Fruit fly (Drosophila melanogaster) whole organism, embryonic: ENCODE results near the gene CG14657.

Source experiments
- BEAF-32 ChIP-seq: fragments of 200-800 bp; sonication (Bioruptor generic); optimal IDR thresholded peaks from 3 replicates; lab custom pipeline; 2017; ENCODE audit warnings: missing biosample characterization, missing genetic modification characterization, mild to moderate bottlenecking, moderate library complexity, missing genetic modification reagents
- CG10321 ChIP-seq: fragments of 200-800 bp; sonication (Bioruptor generic); IDR thresholded peaks from 2 replicates; pipeline ENCODE4 v1.3.6; 2022; ENCODE audit warnings: missing biosample characterization, missing genetic modification characterization
- CG10543 ChIP-seq: fragments of 200-800 bp; sonication (Bioruptor generic); optimal IDR thresholded peaks from 3 replicates; lab custom pipeline; 2017; ENCODE audit warnings: missing biosample characterization, mild to moderate bottlenecking, missing genetic modification characterization, moderate library complexity
- CG11723 ChIP-seq: fragments of 200-800 bp; sonication (Bioruptor generic); optimal IDR thresholded peaks from 2 replicates; lab custom pipeline; 2017; ENCODE audit warnings: missing biosample characterization, mild to moderate bottlenecking, missing genetic modification characterization
- CG12744 ChIP-seq: fragments of 200-800 bp; sonication (Bioruptor generic); optimal IDR thresholded peaks from 2 replicates; lab custom pipeline; 2016; ENCODE audit warnings: missing biosample characterization, missing genetic modification characterization
- CG12769 ChIP-seq: fragments of 200-800 bp; sonication (Bioruptor generic); optimal IDR thresholded peaks from 2 replicates; lab custom pipeline; 2019; ENCODE audit warnings: missing biosample characterization, mild to moderate bottlenecking, missing genetic modification characterization, moderate library complexity
- CG15269 ChIP-seq: fragments of 200-800 bp; sonication (Bioruptor generic); optimal IDR thresholded peaks from 2 replicates; lab custom pipeline; 2018; ENCODE audit warnings: missing biosample characterization, mild to moderate bottlenecking, missing genetic modification characterization, moderate library complexity
- CG17359 ChIP-seq: fragments of 200-800 bp; sonication (Bioruptor generic); optimal IDR thresholded peaks from 3 replicates; lab custom pipeline; 2018; ENCODE audit warnings: missing biosample characterization, mild to moderate bottlenecking, missing genetic modification characterization, moderate library complexity
- CG17385 ChIP-seq: fragments of 200-800 bp; sonication (Bioruptor generic); optimal IDR thresholded peaks from 3 replicates; lab custom pipeline; 2018; ENCODE audit warnings: missing biosample characterization, mild to moderate bottlenecking, missing genetic modification characterization
- CG1792 ChIP-seq: fragments of 200-800 bp; sonication (Bioruptor generic); optimal IDR thresholded peaks from 2 replicates; lab custom pipeline; 2016; ENCODE audit warnings: missing biosample characterization, missing genetic modification characterization
- CG18619 ChIP-seq: fragments of 200-800 bp; sonication (Bioruptor generic); optimal IDR thresholded peaks from 3 replicates; lab custom pipeline; 2017; ENCODE audit warnings: missing biosample characterization, mild to moderate bottlenecking, missing genetic modification characterization
- CG2678 ChIP-seq: fragments of 200-800 bp; sonication (Bioruptor generic); optimal IDR thresholded peaks from 3 replicates; lab custom pipeline; 2019; ENCODE audit warnings: missing biosample characterization, mild to moderate bottlenecking, missing genetic modification characterization, moderate library complexity
- CG32767 ChIP-seq: fragments of 200-800 bp; sonication (Bioruptor generic); IDR thresholded peaks from 2 replicates; pipeline ENCODE4 v1.3.6; 2022; ENCODE audit warnings: missing biosample characterization, missing genetic modification characterization
- CG34224 ChIP-seq: fragments of 200-800 bp; sonication (Bioruptor generic); IDR thresholded peaks from 3 replicates; pipeline ENCODE4 v1.3.6; 2022; ENCODE audit warnings: missing biosample characterization, missing genetic modification characterization; ENCODE audit not compliant: partially characterized antibody
- CG42726 ChIP-seq: fragments of 200-800 bp; sonication (Bioruptor generic); IDR thresholded peaks from 2 replicates; pipeline ENCODE4 v1.3.6; 2022; ENCODE audit warnings: missing biosample characterization, missing genetic modification characterization; ENCODE audit not compliant: partially characterized antibody
- CG4282 ChIP-seq: fragments of 200-800 bp; sonication (Bioruptor generic); optimal IDR thresholded peaks from 2 replicates; lab custom pipeline; 2016; ENCODE audit warnings: missing biosample characterization, missing genetic modification characterization
- CG4820 ChIP-seq: fragments of 200-800 bp; sonication (Bioruptor generic); optimal IDR thresholded peaks from 3 replicates; lab custom pipeline; 2016; ENCODE audit warnings: missing biosample characterization, missing genetic modification characterization
- CG6683 ChIP-seq: fragments of 200-800 bp; sonication (Bioruptor generic); optimal IDR thresholded peaks from 2 replicates; lab custom pipeline; 2017; ENCODE audit warnings: missing biosample characterization, mild to moderate bottlenecking, missing genetic modification characterization, missing genetic modification reagents
- CG8290 ChIP-seq, 3 experiments: fragments of 200-800 bp; sonication (Bioruptor generic); optimal IDR thresholded peaks; 2 replicates each; lab custom pipeline; 2016 to 2019; ENCODE audit warnings: missing biosample characterization in 3 of 3, missing genetic modification characterization in 3 of 3, mild to moderate bottlenecking in 2 of 3, moderate library complexity in 1 of 3
- CG8478 ChIP-seq: fragments of >200 bp; optimal IDR thresholded peaks from 2 replicates; lab custom pipeline; 2018
- Chrac-16 ChIP-seq: fragments of 200-800 bp; sonication (Bioruptor generic); optimal IDR thresholded peaks from 3 replicates; lab custom pipeline; 2016; ENCODE audit warnings: missing biosample characterization, missing genetic modification characterization
- CoRest ChIP-seq: fragments of 200-800 bp; sonication (Bioruptor generic); optimal IDR thresholded peaks from 3 replicates; lab custom pipeline; 2018; ENCODE audit warnings: missing biosample characterization, mild to moderate bottlenecking, missing genetic modification characterization, moderate library complexity
- Dip3 ChIP-seq: fragments of 200-800 bp; sonication (Bioruptor generic); optimal IDR thresholded peaks from 3 replicates; lab custom pipeline; 2016; ENCODE audit warnings: missing biosample characterization, missing genetic modification characterization
- E2f2 ChIP-seq: fragments of 200-800 bp; sonication (Bioruptor generic); IDR thresholded peaks from 2 replicates; pipeline ENCODE4 v1.3.6; 2022; ENCODE audit warnings: missing biosample characterization, missing genetic modification characterization
- Ets65A ChIP-seq: fragments of 200-800 bp; sonication (Bioruptor generic); peaks from one replicate; lab custom pipeline; 2016; ENCODE audit warnings: missing biosample characterization, missing genetic modification characterization
- HLH3B ChIP-seq: fragments of 200-800 bp; sonication (Bioruptor generic); IDR thresholded peaks from 2 replicates; pipeline ENCODE4 v1.3.6; 2022; ENCODE audit warnings: missing biosample characterization, missing genetic modification characterization
- Hmx ChIP-seq: fragments of 200-800 bp; sonication (Bioruptor generic); optimal IDR thresholded peaks from 2 replicates; lab custom pipeline; 2016; ENCODE audit warnings: missing biosample characterization, missing genetic modification characterization
- Med ChIP-seq: fragments of 200-800 bp; sonication (Bioruptor generic); peaks from one replicate; lab custom pipeline; 2016; ENCODE audit warnings: missing biosample characterization, missing genetic modification characterization, mild to moderate bottlenecking, inconsistent platforms, moderate library complexity
- Poxn ChIP-seq: fragments of 200-800 bp; sonication (Bioruptor generic); IDR thresholded peaks from 2 replicates; pipeline ENCODE4 v1.3.6; 2022; ENCODE audit warnings: missing biosample characterization, missing genetic modification characterization
- Rfx ChIP-seq: fragments of 200-800 bp; sonication (Bioruptor generic); IDR thresholded peaks from 2 replicates; pipeline ENCODE4 v1.3.6; 2022; ENCODE audit warnings: missing biosample characterization, missing genetic modification characterization
- Vsx1 ChIP-seq: fragments of 200-800 bp; sonication (Bioruptor generic); optimal IDR thresholded peaks from 2 replicates; lab custom pipeline; 2017; ENCODE audit warnings: missing biosample characterization, mild to moderate bottlenecking, missing genetic modification characterization, missing genetic modification reagents
- ash1 ChIP-seq: fragments of 200-800 bp; sonication (Bioruptor generic); optimal IDR thresholded peaks from 2 replicates; lab custom pipeline; 2018; ENCODE audit warnings: missing biosample characterization, mild to moderate bottlenecking, missing genetic modification characterization
- az2 ChIP-seq: fragments of 200-800 bp; sonication (Bioruptor generic); optimal IDR thresholded peaks from 3 replicates; lab custom pipeline; 2016; ENCODE audit warnings: missing biosample characterization, missing genetic modification characterization
- bab2 ChIP-seq: fragments of 200-800 bp; sonication (Bioruptor generic); optimal IDR thresholded peaks from 2 replicates; lab custom pipeline; 2016; ENCODE audit warnings: missing biosample characterization, missing genetic modification characterization
- br ChIP-seq: fragments of >200 bp; optimal IDR thresholded peaks from 2 replicates; lab custom pipeline; 2017
- chinmo ChIP-seq: fragments of 200-800 bp; sonication (Bioruptor generic); IDR thresholded peaks from 4 replicates; pipeline ENCODE4 v1.3.6; 2022; ENCODE audit warnings: missing biosample characterization, missing genetic modification characterization; ENCODE audit not compliant: partially characterized antibody
- crp ChIP-seq, 2 experiments: fragments of 200-800 bp; sonication (Bioruptor generic); optimal IDR thresholded peaks; 2 replicates in 1 of 2; 3 replicates in 1 of 2; lab custom pipeline; 2017; ENCODE audit warnings: missing biosample characterization in 2 of 2, missing genetic modification characterization in 2 of 2, mild to moderate bottlenecking in 1 of 2, moderate library complexity in 1 of 2
- gt ChIP-seq: fragments of 200-800 bp; sonication (Bioruptor generic); IDR thresholded peaks from 2 replicates; pipeline ENCODE4 v1.3.6; 2022; ENCODE audit warnings: missing biosample characterization, missing genetic modification characterization
- klu ChIP-seq: fragments of 200-800 bp; sonication (Bioruptor generic); IDR thresholded peaks from 2 replicates; pipeline ENCODE4 v1.3.6; 2022; ENCODE audit warnings: missing biosample characterization, missing genetic modification characterization
- kni ChIP-seq: fragments of 200-800 bp; sonication (Bioruptor generic); optimal IDR thresholded peaks from 3 replicates; lab custom pipeline; 2017; ENCODE audit warnings: mild to moderate bottlenecking, missing biosample characterization, missing genetic modification reagents, missing genetic modification characterization
- lab ChIP-seq: fragments of 200-800 bp; sonication (Bioruptor generic); optimal IDR thresholded peaks from 3 replicates; lab custom pipeline; 2017; ENCODE audit warnings: missing biosample characterization, missing genetic modification characterization, mild to moderate bottlenecking, moderate library complexity, missing genetic modification reagents
- pan ChIP-seq, 4 experiments: fragments of >200 bp in 3 of 4; fragments of 200-800 bp in 1 of 4; sonication (Bioruptor generic) in 1 of 4; optimal IDR thresholded peaks in 3 of 4; IDR thresholded peaks in 1 of 4; 2 replicates each; pipeline versions ENCODE4 v1.3.6 to Lab custom; 2017 to 2022; ENCODE audit warnings: missing biosample characterization in 2 of 4, missing genetic modification characterization in 2 of 4, mixed read lengths in 1 of 4
- phol ChIP-seq: fragments of 200-800 bp; sonication (Bioruptor generic); optimal IDR thresholded peaks from 3 replicates; lab custom pipeline; 2018; ENCODE audit warnings: missing biosample characterization, mild to moderate bottlenecking, missing genetic modification characterization, moderate library complexity
- pros ChIP-seq: fragments of 200-800 bp; sonication (Bioruptor generic); optimal IDR thresholded peaks from 3 replicates; lab custom pipeline; 2019; ENCODE audit warnings: missing biosample characterization, mild to moderate bottlenecking, missing genetic modification characterization, moderate library complexity
- psq ChIP-seq: fragments of 200-800 bp; sonication (Bioruptor generic); optimal IDR thresholded peaks from 2 replicates; lab custom pipeline; 2017; ENCODE audit warnings: missing biosample characterization, missing genetic modification characterization
- rib ChIP-seq: fragments of 200-800 bp; sonication (Bioruptor generic); IDR thresholded peaks from 2 replicates; pipeline ENCODE4 v1.3.6; 2022; ENCODE audit warnings: missing biosample characterization, missing genetic modification characterization
- sisA ChIP-seq: fragments of 200-800 bp; sonication (Bioruptor generic); IDR thresholded peaks from 2 replicates; pipeline ENCODE4 v1.3.6; 2022; ENCODE audit warnings: missing biosample characterization, missing genetic modification characterization
- sug ChIP-seq: fragments of 200-800 bp; optimal IDR thresholded peaks from 2 replicates; lab custom pipeline; 2019; ENCODE audit warnings: missing biosample characterization, mild to moderate bottlenecking, missing genetic modification characterization, moderate library complexity

CG14657 gene

dm6 chr3R:4809944-4810653 lies 11.1 kb downstream of the CG14657 start (continued):
- TF ChIP-seq CG42726 (GFP tag; lab: Robert Waterston, UW) (peak; percentile 25; the same call in 1 of the 2 replicates), Vsx1 (GFP tag; lab: Kevin White, UChicago) (no peak), CG1792 (GFP tag; lab: Kevin White, UChicago) (no peak), psq (GFP tag; lab: Kevin White, UChicago) (peak; percentile 67), Ets65A (no peak), CG11723 (no peak), CG8290 (GFP tag; optimal IDR thresholded peaks at IDR 0.05; lab: Kevin White, UChicago) (no peak), CG8290 (tag; optimal IDR thresholded peaks at IDR 0.05; lab: Kevin White, UChicago) (no peak), Rfx (0 out of 2 replicates have a peak, but pooled peaks have one; percentile 20), CG2678 (tag; lab: Kevin White, UChicago) (no peak), CG17385 (GFP tag; lab: Kevin White, UChicago) (peak; percentile 30), Dip3 (no peak), Hmx (GFP tag; lab: Kevin White, UChicago) (no peak), pan (optimal IDR thresholded peaks at IDR 0.05; lab: Kevin White, UChicago) (no peak), pan (GFP tag; optimal IDR thresholded peaks at IDR 0.05 in 1 of 2, IDR thresholded peaks at IDR 0.05 in 1 of 2) (peak in 1 of 2 experiments; percentile 10), br (lab: Kevin White, UChicago) (no peak), lab (GFP tag; lab: Kevin White, UChicago) (peak; percentile 11), Chrac-16 (GFP tag; lab: Kevin White, UChicago) (no peak), bab2 (GFP tag; lab: Kevin White, UChicago) (no peak), gt (GFP tag; lab: Robert Waterston, UW) (no peak), CG10321 (no peak), ash1 (GFP tag; lab: Kevin White, UChicago) (no peak), CG4282 (GFP tag; lab: Kevin White, UChicago) (no peak), klu (GFP tag; lab: Robert Waterston, UW) (no peak), CG32767 (GFP tag; lab: Robert Waterston, UW) (0 out of 2 replicates have a peak, but pooled peaks have one; percentile 9), CG12769 (peak; percentile 51), BEAF-32 (GFP tag; lab: Kevin White, UChicago) (no peak), CG15269 (tag; lab: Kevin White, UChicago) (no peak), sug (peak; percentile 63), Med (GFP tag; lab: Kevin White, UChicago) (peak; percentile 78), CG34224 (GFP tag; lab: Robert Waterston, UW) (0 out of 3 replicates have a peak, but pooled peaks have one; percentile 25), CG4820 (GFP tag; lab: Kevin White, UChicago) (peak; percentile 28), pros (peak; percentile 51), Poxn (GFP tag; lab: Robert Waterston, UW) (no peak), chinmo (GFP tag; lab: Robert Waterston, UW) (peak; percentile 90; the same call in 3 of the 4 replicates), az2 (GFP tag; lab: Kevin White, UChicago) (no peak), CG18619 (GFP tag; lab: Kevin White, UChicago) (no peak), HLH3B (GFP tag; lab: Robert Waterston, UW) (no peak), CG6683 (GFP tag; lab: Kevin White, UChicago) (no peak), phol (tag; lab: Kevin White, UChicago) (no peak), CoRest (no peak), CG10543 (GFP tag; lab: Kevin White, UChicago) (peak; percentile 53), crp (GFP tag; optimal IDR thresholded peaks at IDR 0.05; lab: Kevin White, UChicago) (peak in 1 of 2 experiments; percentile 20), kni (GFP tag; lab: Kevin White, UChicago) (peak; percentile 79), sisA (GFP tag; lab: Robert Waterston, UW) (no peak), CG8478 (lab: Kevin White, UChicago) (no peak), E2f2 (no peak; the same call in 1 of the 2 replicates), rib (0 out of 2 replicates have a peak, but pooled peaks have one; percentile 43), CG17359 (no peak), CG12744 (GFP tag; lab: Kevin White, UChicago) (no peak)
